Worm (Caenorhabditis elegans): ENCODE results near the gene dct-5.

Gene dct-5

ce11 chrII:5418317-5418716, 18.4 kb downstream of the dct-5 start:
- no peak for TF ChIP-seq dpl-1 (GFP tag; optimal IDR thresholded peaks at IDR 0.05)
- no peak for TF ChIP-seq unc-86 (tag; optimal IDR thresholded peaks at IDR 0.05)
- TF ChIP-seq ztf-4 (tag; optimal IDR thresholded peaks at IDR 0.05), result no peak
- TF ChIP-seq unc-98 (GFP tag; IDR thresholded peaks at IDR 0.05), result no peak
- no peak for TF ChIP-seq ceh-90 (tag; optimal IDR thresholded peaks at IDR 0.05)
- no peak for TF ChIP-seq ceh-82 (tag; optimal IDR thresholded peaks at IDR 0.05)
- no peak for TF ChIP-seq zip-4 (GFP tag; optimal IDR thresholded peaks at IDR 0.05)
- no peak for TF ChIP-seq fos-1 (tag; optimal IDR thresholded peaks at IDR 0.05)
- TF ChIP-seq unc-30 (tag; optimal IDR thresholded peaks at IDR 0.05), result no peak
- TF ChIP-seq swsn-7 (tag; optimal IDR thresholded peaks at IDR 0.05), result no peak
- no peak for TF ChIP-seq irx-1 (tag; optimal IDR thresholded peaks at IDR 0.05)
- no peak for TF ChIP-seq lin-35 (GFP tag; optimal IDR thresholded peaks at IDR 0.05)
- TF ChIP-seq mdl-1 (tag; optimal IDR thresholded peaks at IDR 0.05), result no peak

ce11 chrII:5417905-5418304, 18.8 kb downstream of the dct-5 start:
- TF ChIP-seq swsn-7 (tag; optimal IDR thresholded peaks at IDR 0.05) (no peak), ama-1 (optimal IDR thresholded peaks at IDR 0.05) (no peak), efl-1 (optimal IDR thresholded peaks at IDR 0.05) (no peak), efl-1 (GFP tag; optimal IDR thresholded peaks at IDR 0.05 in 1 of 2) (peak in 1 of 2 experiments; percentile 23)

- peak; percentile 14 for TF ChIP-seq blmp-1 (tag; optimal IDR thresholded peaks at IDR 0.05)
- TF ChIP-seq skn-1 (tag; optimal IDR thresholded peaks at IDR 0.05), result no peak
- TF ChIP-seq C34B4.2 (tag; optimal IDR thresholded peaks at IDR 0.05), result no peak
- no peak for TF ChIP-seq lir-3 (tag; optimal IDR thresholded peaks at IDR 0.05; ENCODE audit: poor library complexity)
- peak in 1 of 6 experiments; percentile 2 for TF ChIP-seq elt-3 (tag; optimal IDR thresholded peaks at IDR 0.05)
- TF ChIP-seq pqm-1 (tag; optimal IDR thresholded peaks at IDR 0.05), result no peak
These were observed 20.4 kb downstream of the dct-5 start, which contains the start of gene EEED8.2 for ce11 chrII:5416204-5416764. Gene EEED8.2, plus strand, starts transcription at chrII:5416714.

ce11 chrII:5414040-5414439, 22.7 kb downstream of the dct-5 start, which contains the start of the genes EEED8.14 and EEED8.3:
Gene EEED8.14, minus strand, starts transcription at chrII:5414052.
Gene EEED8.3, plus strand, starts transcription at chrII:5414276.
- TF ChIP-seq nhr-77 (tag; optimal IDR thresholded peaks at IDR 0.05) (no peak), nhr-19 (GFP tag; conservative IDR thresholded peaks at IDR 0.05) (no peak), mdl-1 (tag; optimal IDR thresholded peaks at IDR 0.05) (no peak), ceh-63 (GFP tag; optimal IDR thresholded peaks at IDR 0.05) (no peak), unc-130 (tag; optimal IDR thresholded peaks at IDR 0.05) (no peak), nhr-28 (tag; optimal IDR thresholded peaks at IDR 0.05) (no peak), C34B4.2 (tag; optimal IDR thresholded peaks at IDR 0.05) (no peak), zag-1 (tag; optimal IDR thresholded peaks at IDR 0.05) (no peak), jun-1 (tag; optimal IDR thresholded peaks at IDR 0.05) (no peak), lin-15B (tag; optimal IDR thresholded peaks at IDR 0.05) (no peak), pqm-1 (tag; optimal IDR thresholded peaks at IDR 0.05) (no peak), lin-14 (GFP tag; optimal IDR thresholded peaks at IDR 0.05) (no peak), ets-5 (GFP tag; IDR thresholded peaks at IDR 0.05) (no peak), mef-2 (tag; optimal IDR thresholded peaks at IDR 0.05) (no peak), F16B12.6 (tag; optimal IDR thresholded peaks at IDR 0.05) (no peak), ceh-90 (tag; optimal IDR thresholded peaks at IDR 0.05) (no peak), mab-9 (GFP tag; IDR thresholded peaks at IDR 0.05) (no peak), hlh-17 (GFP tag; optimal IDR thresholded peaks at IDR 0.05; ENCODE audit: borderline replicate concordance) (no peak), unc-86 (tag; optimal IDR thresholded peaks at IDR 0.05) (no peak), nhr-84 (tag; optimal IDR thresholded peaks at IDR 0.05) (no peak)

All from whole organism, L1 larva.